Fruit fly (Drosophila melanogaster) whole organism, wandering third instar larva: ENCODE measurements around the gene p24-1.

Experiments used
- Abd-B ChIP-seq: fragments of >200 bp; optimal IDR thresholded peaks from 2 replicates; lab custom pipeline; 2017; ENCODE audit warnings: missing biosample characterization, missing genetic modification characterization
- CG32264 ChIP-seq: fragments of 200-800 bp; sonication (Bioruptor generic); optimal IDR thresholded peaks from 2 replicates; lab custom pipeline; 2016; ENCODE audit warnings: missing biosample characterization, missing genetic modification characterization
- CG9705 ChIP-seq: fragments of 200-800 bp; sonication (Bioruptor generic); optimal IDR thresholded peaks from 2 replicates; lab custom pipeline; 2018; ENCODE audit warnings: missing biosample characterization, mild to moderate bottlenecking, missing genetic modification characterization
- CrebA ChIP-seq: fragments of 200-800 bp; sonication (Bioruptor generic); optimal IDR thresholded peaks from 2 replicates; lab custom pipeline; 2016; ENCODE audit warnings: missing biosample characterization, mild to moderate bottlenecking, missing genetic modification characterization, borderline replicate concordance
- Dfd ChIP-seq: fragments of >200 bp; optimal IDR thresholded peaks from 2 replicates; lab custom pipeline; 2017; ENCODE audit warnings: missing biosample characterization, missing genetic modification characterization
- Dif ChIP-seq: fragments of 200-275, 200-300 bp; sonication (Bioruptor generic); optimal IDR thresholded peaks from 2 replicates; lab custom pipeline; 2018; ENCODE audit warnings: missing biosample characterization, missing genetic modification characterization; ENCODE audit not compliant: partially characterized antibody
- GATAd ChIP-seq: sonication (Bioruptor generic); optimal IDR thresholded peaks from 2 replicates; lab custom pipeline; 2016; ENCODE audit warnings: missing biosample characterization, missing genetic modification characterization
- HLH106 ChIP-seq: fragments of 200-800 bp; optimal IDR thresholded peaks from 3 replicates; lab custom pipeline; 2019; ENCODE audit warnings: missing biosample characterization, mild to moderate bottlenecking, missing genetic modification characterization, moderate library complexity
- Hnf4 ChIP-seq: fragments of 200-800 bp; sonication (Bioruptor generic); optimal IDR thresholded peaks from 2 replicates; lab custom pipeline; 2016; ENCODE audit warnings: missing biosample characterization, mild to moderate bottlenecking, missing genetic modification characterization
- Hr78 ChIP-seq: fragments of >200 bp; optimal IDR thresholded peaks from 2 replicates; lab custom pipeline; 2017; ENCODE audit warnings: missing biosample characterization, missing genetic modification characterization
- Hr83 ChIP-seq: fragments of 200-300 bp; sonication (Bioruptor generic); optimal IDR thresholded peaks from 2 replicates; lab custom pipeline; 2016; ENCODE audit warnings: missing biosample characterization, mild to moderate bottlenecking, missing genetic modification characterization, moderate library complexity; ENCODE audit not compliant: poor library complexity, severe bottlenecking
- Jra ChIP-seq: sonication (Bioruptor generic); optimal IDR thresholded peaks from 2 replicates; lab custom pipeline; 2016; ENCODE audit warnings: missing biosample characterization, missing genetic modification characterization
- Mio ChIP-seq: sonication (Bioruptor generic); optimal IDR thresholded peaks from 2 replicates; lab custom pipeline; 2016; ENCODE audit warnings: missing biosample characterization, missing genetic modification characterization
- Myc ChIP-seq: fragments of >200 bp; optimal IDR thresholded peaks from 2 replicates; lab custom pipeline; 2017
- N ChIP-seq: fragments of >200 bp; optimal IDR thresholded peaks from 2 replicates; lab custom pipeline; 2018; ENCODE audit warnings: missing biosample characterization, missing external identifiers, missing genetic modification characterization
- OdsH ChIP-seq: fragments of 200-800 bp; sonication (Bioruptor generic); optimal IDR thresholded peaks from 2 replicates; lab custom pipeline; 2016; ENCODE audit warnings: missing biosample characterization, mild to moderate bottlenecking, missing genetic modification characterization
- Rel ChIP-seq, 2 experiments: fragments of 200-800 bp; sonication (Bioruptor generic) in 1 of 2; optimal IDR thresholded peaks; 2 replicates in 1 of 2; 3 replicates in 1 of 2; lab custom pipeline; 2016 to 2019; ENCODE audit warnings: mild to moderate bottlenecking in 2 of 2, missing biosample characterization in 2 of 2, missing genetic modification characterization in 2 of 2, moderate library complexity in 1 of 2
- Sp1 ChIP-seq: fragments of 200-800 bp; sonication (Bioruptor generic); optimal IDR thresholded peaks from 3 replicates; lab custom pipeline; 2019; ENCODE audit warnings: missing biosample characterization, mild to moderate bottlenecking, missing genetic modification characterization, moderate library complexity
- Vsx2 ChIP-seq: fragments of 200-300, 225-300 bp; sonication (Bioruptor generic); optimal IDR thresholded peaks from 2 replicates; lab custom pipeline; 2018; ENCODE audit warnings: missing biosample characterization, missing genetic modification characterization; ENCODE audit not compliant: partially characterized antibody
- br ChIP-seq: fragments of 200-800 bp; sonication (Bioruptor generic); optimal IDR thresholded peaks from 2 replicates; lab custom pipeline; 2016; ENCODE audit warnings: missing biosample characterization, missing genetic modification characterization
- brk ChIP-seq: fragments of 200-800 bp; sonication (Bioruptor generic); optimal IDR thresholded peaks from 2 replicates; lab custom pipeline; 2016; ENCODE audit warnings: missing biosample characterization, mild to moderate bottlenecking, missing genetic modification characterization
- dl ChIP-seq, 2 experiments: fragments of 175-275, 200-275 bp in 1 of 2; fragments of 200-275 bp in 1 of 2; sonication (Bioruptor generic); optimal IDR thresholded peaks; lab custom pipeline; 2018; ENCODE audit warnings: mild to moderate bottlenecking in 2 of 2, missing biosample characterization in 2 of 2, missing genetic modification characterization in 2 of 2, moderate library complexity in 2 of 2; ENCODE audit not compliant: partially characterized antibody in 2 of 2, insufficient read depth in 1 of 2
- dmrt93B ChIP-seq: fragments of 200-800 bp; sonication (Bioruptor generic); optimal IDR thresholded peaks from 2 replicates; lab custom pipeline; 2018; ENCODE audit warnings: missing biosample characterization, mild to moderate bottlenecking, missing genetic modification characterization
- dsf ChIP-seq: sonication (Bioruptor generic); optimal IDR thresholded peaks from 2 replicates; lab custom pipeline; 2016; ENCODE audit warnings: missing biosample characterization, missing genetic modification characterization, borderline replicate concordance
- ey ChIP-seq: fragments of 200-800 bp; sonication (Bioruptor generic); optimal IDR thresholded peaks from 2 replicates; lab custom pipeline; 2016; ENCODE audit warnings: missing biosample characterization, missing genetic modification characterization
- foxo ChIP-seq, 2 experiments: fragments of 200-800 bp; sonication (Bioruptor generic); optimal IDR thresholded peaks; 2 replicates in 1 of 2; 3 replicates in 1 of 2; lab custom pipeline; 2016 to 2017; ENCODE audit warnings: missing biosample characterization in 2 of 2, missing genetic modification characterization in 2 of 2
- fru ChIP-seq: fragments of 200-800 bp; sonication (Bioruptor generic); optimal IDR thresholded peaks from 3 replicates; lab custom pipeline; 2016; ENCODE audit warnings: missing biosample characterization, mild to moderate bottlenecking, missing genetic modification characterization
- h ChIP-seq: fragments of 200-800 bp; sonication (Bioruptor generic); optimal IDR thresholded peaks from 3 replicates; lab custom pipeline; 2016; ENCODE audit warnings: missing biosample characterization, mild to moderate bottlenecking, missing genetic modification characterization
- lola ChIP-seq: fragments of >200 bp; optimal IDR thresholded peaks from 2 replicates; lab custom pipeline; 2017; ENCODE audit warnings: missing biosample characterization, missing genetic modification characterization
- pan ChIP-seq: fragments of >200 bp; optimal IDR thresholded peaks from 2 replicates; lab custom pipeline; 2017
- psq ChIP-seq: fragments of 200-800 bp; sonication (Bioruptor generic); optimal IDR thresholded peaks from 3 replicates; lab custom pipeline; 2017; ENCODE audit warnings: missing biosample characterization, mild to moderate bottlenecking, missing genetic modification characterization, moderate library complexity
- rgr ChIP-seq: fragments of 200-800 bp; sonication (Bioruptor generic); optimal IDR thresholded peaks from 3 replicates; lab custom pipeline; 2016; ENCODE audit warnings: missing biosample characterization, mild to moderate bottlenecking, missing genetic modification characterization
- sage ChIP-seq: fragments of 200-800 bp; sonication (Bioruptor generic); optimal IDR thresholded peaks from 2 replicates; lab custom pipeline; 2016; ENCODE audit warnings: missing biosample characterization, mild to moderate bottlenecking, missing genetic modification characterization
- sv ChIP-seq: fragments of 200-800 bp; sonication (Bioruptor generic); optimal IDR thresholded peaks from 3 replicates; lab custom pipeline; 2016; ENCODE audit warnings: missing biosample characterization, missing genetic modification characterization
- tai ChIP-seq: sonication (Bioruptor generic); optimal IDR thresholded peaks from 2 replicates; lab custom pipeline; 2016; ENCODE audit warnings: missing biosample characterization, missing genetic modification characterization
- usp ChIP-seq: fragments of >200 bp; optimal IDR thresholded peaks from 2 replicates; lab custom pipeline; 2017; ENCODE audit warnings: missing biosample characterization, missing genetic modification characterization
- woc ChIP-seq: sonication (Bioruptor generic); optimal IDR thresholded peaks from 2 replicates; lab custom pipeline; 2016; ENCODE audit warnings: missing biosample characterization, mild to moderate bottlenecking, missing genetic modification characterization

The p24-1 gene

dm6 chrX:11819241-11819862, 33.0 kb downstream of the p24-1 start:
- no peak for TF ChIP-seq Abd-B (GFP tag; lab: Kevin White, UChicago)
- no peak for TF ChIP-seq CG32264 (GFP tag; lab: Kevin White, UChicago)
- no peak for TF ChIP-seq brk
- no peak for TF ChIP-seq h
- TF ChIP-seq dsf (GFP tag; lab: Kevin White, UChicago), result no peak
- TF ChIP-seq Hr83, result no peak
- no peak for TF ChIP-seq Vsx2 (GFP tag; lab: Kevin White, UChicago)
- TF ChIP-seq Rel (GFP tag; optimal IDR thresholded peaks at IDR 0.05; lab: Kevin White, UChicago), result no peak
- peak; percentile 17 for TF ChIP-seq Rel (tag; optimal IDR thresholded peaks at IDR 0.05; lab: Kevin White, UChicago)
- TF ChIP-seq foxo (GFP tag; optimal IDR thresholded peaks at IDR 0.05; lab: Kevin White, UChicago), result peak in 1 of 2 experiments; percentile 2
- TF ChIP-seq Mio (GFP tag; lab: Kevin White, UChicago), result no peak
- TF ChIP-seq CG9705 (GFP tag; lab: Kevin White, UChicago), result no peak
- TF ChIP-seq CrebA (GFP tag; lab: Kevin White, UChicago), result peak; percentile 29
- no peak for TF ChIP-seq Jra (GFP tag; lab: Kevin White, UChicago)

dm6 chrX:11818767-11819089, 33.6 kb downstream of the p24-1 start:
- peak; percentile 1 for TF ChIP-seq psq
- no peak for TF ChIP-seq Dfd (GFP tag; lab: Kevin White, UChicago)
- no peak for TF ChIP-seq Hnf4 (GFP tag; lab: Kevin White, UChicago)
- no peak for TF ChIP-seq CG9705 (GFP tag; lab: Kevin White, UChicago)
- TF ChIP-seq Hr83, result no peak
- TF ChIP-seq CG32264 (GFP tag; lab: Kevin White, UChicago), result no peak
- TF ChIP-seq h, result no peak
- TF ChIP-seq Vsx2 (GFP tag; lab: Kevin White, UChicago), result no peak
- TF ChIP-seq pan (lab: Kevin White, UChicago), result no peak
- no peak for TF ChIP-seq dmrt93B (GFP tag; lab: Kevin White, UChicago)
- TF ChIP-seq Mio (GFP tag; lab: Kevin White, UChicago), result no peak
- TF ChIP-seq Sp1 (GFP tag; lab: Kevin White, UChicago), result no peak
- peak; percentile 70 for TF ChIP-seq Dif (GFP tag; lab: Kevin White, UChicago)
- TF ChIP-seq usp (GFP tag; lab: Kevin White, UChicago), result no peak
- peak; percentile 22 for TF ChIP-seq brk
- peak; percentile 7 to 56 for TF ChIP-seq dl (GFP tag; optimal IDR thresholded peaks at IDR 0.05; lab: Kevin White, UChicago; ENCODE audit: insufficient read depth in 1 of 2, partially characterized antibody in 2 of 2)
- peak; percentile 18 for TF ChIP-seq Rel (GFP tag; optimal IDR thresholded peaks at IDR 0.05; lab: Kevin White, UChicago)
- no peak for TF ChIP-seq Rel (tag; optimal IDR thresholded peaks at IDR 0.05; lab: Kevin White, UChicago)
- no peak for TF ChIP-seq rgr
- TF ChIP-seq OdsH (GFP tag; lab: Kevin White, UChicago), result no peak
- no peak for TF ChIP-seq ey (GFP tag; lab: Kevin White, UChicago)
- no peak for TF ChIP-seq sv (GFP tag; lab: Kevin White, UChicago)
- TF ChIP-seq woc, result no peak
- TF ChIP-seq Hr78 (GFP tag; lab: Kevin White, UChicago), result no peak
- no peak for TF ChIP-seq Abd-B (GFP tag; lab: Kevin White, UChicago)
- no peak for TF ChIP-seq Jra (GFP tag; lab: Kevin White, UChicago)
- TF ChIP-seq, all 38 proteins: peak for 5

dm6 chrX:11818047-11818766, 34.1 kb downstream of the p24-1 start:
- TF ChIP-seq N (GFP tag; lab: Kevin White, UChicago), result no peak
- TF ChIP-seq Rel (GFP tag; optimal IDR thresholded peaks at IDR 0.05; lab: Kevin White, UChicago), result peak; percentile 85
- TF ChIP-seq Rel (tag; optimal IDR thresholded peaks at IDR 0.05; lab: Kevin White, UChicago), result peak; percentile 63
- no peak for TF ChIP-seq Vsx2 (GFP tag; lab: Kevin White, UChicago)
- peak; percentile 97 for TF ChIP-seq rgr
- no peak for TF ChIP-seq lola
- peak; percentile 42 for TF ChIP-seq dsf (GFP tag; lab: Kevin White, UChicago)
- TF ChIP-seq Hr83, result no peak
- TF ChIP-seq psq, result peak; percentile 92
- TF ChIP-seq dmrt93B (GFP tag; lab: Kevin White, UChicago), result peak; percentile 72
- TF ChIP-seq CG9705 (GFP tag; lab: Kevin White, UChicago), result peak; percentile 72
- peak; percentile 93 for TF ChIP-seq sv (GFP tag; lab: Kevin White, UChicago)
- TF ChIP-seq Hnf4 (GFP tag; lab: Kevin White, UChicago), result peak; percentile 92
- peak; percentile 91 for TF ChIP-seq Sp1 (GFP tag; lab: Kevin White, UChicago)
- TF ChIP-seq CrebA (GFP tag; lab: Kevin White, UChicago), result peak; percentile 78
- peak; percentile 27 for TF ChIP-seq GATAd (GFP tag; lab: Kevin White, UChicago)
- TF ChIP-seq sage, result peak; percentile 80
- TF ChIP-seq Mio (GFP tag; lab: Kevin White, UChicago), result peak; percentile 57
- peak; percentile 92 for TF ChIP-seq br
- TF ChIP-seq OdsH (GFP tag; lab: Kevin White, UChicago), result peak; percentile 93
- peak; percentile 96 for TF ChIP-seq ey (GFP tag; lab: Kevin White, UChicago)
- no peak for TF ChIP-seq Myc (lab: Kevin White, UChicago)
- no peak for TF ChIP-seq pan (lab: Kevin White, UChicago)
- TF ChIP-seq Dif (GFP tag; lab: Kevin White, UChicago), result no peak
- peak; percentile 96 for TF ChIP-seq h
- TF ChIP-seq Dfd (GFP tag; lab: Kevin White, UChicago), result no peak
- no peak for TF ChIP-seq Abd-B (GFP tag; lab: Kevin White, UChicago)
- TF ChIP-seq woc, result peak; percentile 93
- peak; percentile 89 for TF ChIP-seq HLH106
- TF ChIP-seq brk, result peak; percentile 89
- peak; percentile 96 for TF ChIP-seq fru (GFP tag; lab: Kevin White, UChicago)
- TF ChIP-seq Hr78 (GFP tag; lab: Kevin White, UChicago), result no peak
- peak; percentile 81 for TF ChIP-seq tai (GFP tag; lab: Kevin White, UChicago)
- peak; percentile 75 to 96 for TF ChIP-seq foxo (GFP tag; optimal IDR thresholded peaks at IDR 0.05; lab: Kevin White, UChicago)
- peak; percentile 83 for TF ChIP-seq CG32264 (GFP tag; lab: Kevin White, UChicago)
